Worm (Caenorhabditis elegans) whole organism, early embryonic: ENCODE data around the gene F59B10.4.

ENCODE experiments used
- ama-1 ChIP-seq: fragments of 150-350 bp; optimal IDR thresholded peaks from 2 replicates; lab custom pipeline; 2014
- hnd-1 ChIP-seq: sonication (generic microtip); optimal IDR thresholded peaks from 2 replicates; lab custom pipeline; 2016; ENCODE audit warnings: missing genetic modification characterization, missing compliant biosample characterization
- sea-1 ChIP-seq: fragments of 200-800 bp; sonication (Bioruptor generic); conservative IDR thresholded peaks from 2 replicates; pipeline ENCODE4 v1.3.6; 2022; ENCODE audit warnings: missing genetic modification characterization, missing compliant biosample characterization

ce11 chrII:10509746-10510145 is 9.2 kb downstream of the F59B10.4 start, which contains the start of gene F59B10.2:
- TF ChIP-seq sea-1 (GFP tag; lab: Robert Waterston, UW) (no peak), ama-1 (lab: Kevin White, UChicago) (no peak), hnd-1 (tag; lab: Kevin White, UChicago) (no peak)
